Fruit fly (Drosophila melanogaster) whole organism, embryonic: ENCODE data around the gene RpL6.
A peak's percentile ranks its signal among the peaks of the same experiment; 100 is the strongest.

Experiments used
- Ada2b ChIP-seq: fragments of 200-800 bp; sonication (Bioruptor generic); IDR thresholded peaks from 2 replicates; pipeline ENCODE4 v1.3.6; 2022; ENCODE audit warnings: missing biosample characterization, missing genetic modification characterization
- CG10209 ChIP-seq: fragments of 200-800 bp; sonication (Bioruptor generic); optimal IDR thresholded peaks from 3 replicates; lab custom pipeline; 2017; ENCODE audit warnings: missing biosample characterization, mild to moderate bottlenecking, missing genetic modification characterization, missing genetic modification reagents
- CG10979 ChIP-seq: fragments of 200-800 bp; sonication (Bioruptor generic); optimal IDR thresholded peaks from 2 replicates; lab custom pipeline; 2018; ENCODE audit warnings: missing biosample characterization, mild to moderate bottlenecking, missing genetic modification characterization, moderate library complexity
- CG11247 ChIP-seq: fragments of 200-800 bp; sonication (Bioruptor generic); IDR thresholded peaks from 2 replicates; pipeline ENCODE4 v1.3.6; 2022; ENCODE audit warnings: missing biosample characterization, missing genetic modification characterization
- CG11560 ChIP-seq: fragments of 200-800 bp; sonication (Bioruptor generic); IDR thresholded peaks from 3 replicates; pipeline ENCODE4 v1.3.6; 2022; ENCODE audit warnings: missing biosample characterization, missing genetic modification characterization
- CG12071 ChIP-seq: fragments of 200-800 bp; sonication (Bioruptor generic); optimal IDR thresholded peaks from 3 replicates; lab custom pipeline; 2018; ENCODE audit warnings: missing biosample characterization, mild to moderate bottlenecking, missing genetic modification characterization
- CG14710 ChIP-seq: fragments of 200-800 bp; sonication (Bioruptor generic); optimal IDR thresholded peaks from 3 replicates; lab custom pipeline; 2019; ENCODE audit warnings: missing biosample characterization, mild to moderate bottlenecking, missing genetic modification characterization, moderate library complexity
- CG17328 ChIP-seq: fragments of 200-800 bp; sonication (Bioruptor generic); IDR thresholded peaks from 2 replicates; pipeline ENCODE4 v1.3.6; 2022; ENCODE audit warnings: missing biosample characterization, missing genetic modification characterization
- CG17912 ChIP-seq: fragments of 200-800 bp; sonication (Bioruptor generic); optimal IDR thresholded peaks from 2 replicates; lab custom pipeline; 2018; ENCODE audit warnings: missing biosample characterization, mild to moderate bottlenecking, missing genetic modification characterization
- CG18476 ChIP-seq: fragments of 200-800 bp; sonication (Bioruptor generic); optimal IDR thresholded peaks from 2 replicates; lab custom pipeline; 2016; ENCODE audit warnings: missing biosample characterization, mild to moderate bottlenecking, missing genetic modification characterization
- CG18599 ChIP-seq: fragments of 200-800 bp; sonication (Bioruptor generic); optimal IDR thresholded peaks from 3 replicates; lab custom pipeline; 2017; ENCODE audit warnings: missing biosample characterization, missing genetic modification characterization, mild to moderate bottlenecking, moderate library complexity, missing genetic modification reagents
- CG2120 ChIP-seq: fragments of 200-800 bp; sonication (Bioruptor generic); optimal IDR thresholded peaks from 3 replicates; lab custom pipeline; 2016; ENCODE audit warnings: missing biosample characterization, missing genetic modification characterization
- CG2129 ChIP-seq: fragments of 200-800 bp; sonication (Bioruptor generic); IDR thresholded peaks from 2 replicates; pipeline ENCODE4 v1.3.6; 2022; ENCODE audit warnings: missing biosample characterization, missing genetic modification characterization; ENCODE audit not compliant: partially characterized antibody
- CG2712 ChIP-seq: fragments of 200-800 bp; optimal IDR thresholded peaks from 3 replicates; lab custom pipeline; 2019; ENCODE audit warnings: missing biosample characterization, mild to moderate bottlenecking, missing genetic modification characterization, moderate library complexity
- CG31224 ChIP-seq: fragments of 200-800 bp; sonication (Bioruptor generic); IDR thresholded peaks from 2 replicates; pipeline ENCODE4 v1.3.6; 2022; ENCODE audit warnings: missing biosample characterization, missing genetic modification characterization
- CG31388 ChIP-seq: fragments of 200-800 bp; sonication (Bioruptor generic); optimal IDR thresholded peaks from 2 replicates; lab custom pipeline; 2016; ENCODE audit warnings: missing biosample characterization, missing genetic modification characterization
- CG3163 ChIP-seq: fragments of 200-800 bp; sonication (Bioruptor generic); optimal IDR thresholded peaks from 3 replicates; lab custom pipeline; 2016; ENCODE audit warnings: missing biosample characterization, missing genetic modification characterization
- CG42726 ChIP-seq: fragments of 200-800 bp; sonication (Bioruptor generic); IDR thresholded peaks from 2 replicates; pipeline ENCODE4 v1.3.6; 2022; ENCODE audit warnings: missing biosample characterization, missing genetic modification characterization; ENCODE audit not compliant: partially characterized antibody
- CG7745 ChIP-seq: fragments of 200-800 bp; sonication (Bioruptor generic); optimal IDR thresholded peaks from 2 replicates; lab custom pipeline; 2018; ENCODE audit warnings: missing biosample characterization, mild to moderate bottlenecking, missing genetic modification characterization, moderate library complexity
- CG7839 ChIP-seq: fragments of 200-800 bp; sonication (Bioruptor generic); optimal IDR thresholded peaks from 3 replicates; lab custom pipeline; 2018; ENCODE audit warnings: missing biosample characterization, mild to moderate bottlenecking, missing genetic modification characterization, moderate library complexity
- CG8290 ChIP-seq, 3 experiments: fragments of 200-800 bp; sonication (Bioruptor generic); optimal IDR thresholded peaks; 2 replicates each; lab custom pipeline; 2016 to 2019; ENCODE audit warnings: missing biosample characterization in 3 of 3, missing genetic modification characterization in 3 of 3, mild to moderate bottlenecking in 2 of 3, moderate library complexity in 1 of 3
- CG9727 ChIP-seq: fragments of 200-800 bp; sonication (Bioruptor generic); optimal IDR thresholded peaks from 3 replicates; lab custom pipeline; 2017; ENCODE audit warnings: missing biosample characterization, mild to moderate bottlenecking, missing genetic modification characterization
- CG9932 ChIP-seq: fragments of 200-800 bp; sonication (Bioruptor generic); IDR thresholded peaks from 2 replicates; pipeline ENCODE4 v1.3.6; 2022; ENCODE audit warnings: missing biosample characterization, missing genetic modification characterization
- CHES-1-like ChIP-seq: fragments of 200-800 bp; sonication (Bioruptor generic); optimal IDR thresholded peaks from 2 replicates; lab custom pipeline; 2016; ENCODE audit warnings: missing biosample characterization, missing genetic modification characterization
- CoRest ChIP-seq: fragments of 200-800 bp; sonication (Bioruptor generic); optimal IDR thresholded peaks from 3 replicates; lab custom pipeline; 2018; ENCODE audit warnings: missing biosample characterization, mild to moderate bottlenecking, missing genetic modification characterization, moderate library complexity
- Ets97D ChIP-seq: fragments of 200-800 bp; sonication (Bioruptor generic); optimal IDR thresholded peaks from 3 replicates; lab custom pipeline; 2016; ENCODE audit warnings: missing biosample characterization, missing genetic modification characterization
- Fer1 ChIP-seq: fragments of 200-800 bp; sonication (Bioruptor generic); optimal IDR thresholded peaks from 2 replicates; lab custom pipeline; 2017; ENCODE audit warnings: missing biosample characterization, mild to moderate bottlenecking, missing genetic modification characterization
- HLHmδ ChIP-seq: fragments of 200-800 bp; sonication (Bioruptor generic); optimal IDR thresholded peaks from 2 replicates; lab custom pipeline; 2018; ENCODE audit warnings: missing biosample characterization, mild to moderate bottlenecking, missing genetic modification characterization, moderate library complexity
- Mad ChIP-seq: fragments of 200-800 bp; sonication (Bioruptor generic); optimal IDR thresholded peaks from 2 replicates; lab custom pipeline; 2016; ENCODE audit warnings: missing biosample characterization, missing genetic modification characterization
- Mrtf ChIP-seq: fragments of 200-800 bp; sonication (Bioruptor generic); IDR thresholded peaks from 3 replicates; pipeline ENCODE4 v1.3.6; 2022; ENCODE audit warnings: missing biosample characterization, missing genetic modification characterization
- Oaz ChIP-seq: fragments of 200-800 bp; sonication (Bioruptor generic); IDR thresholded peaks from 2 replicates; pipeline ENCODE4 v1.3.6; 2022; ENCODE audit warnings: missing biosample characterization, missing genetic modification characterization
- Optix ChIP-seq: fragments of 200-800 bp; sonication (Bioruptor generic); IDR thresholded peaks from 3 replicates; pipeline ENCODE4 v1.3.6; 2022; ENCODE audit warnings: missing biosample characterization, missing genetic modification characterization
- Sox102F ChIP-seq: fragments of 200-800 bp; sonication (Bioruptor generic); optimal IDR thresholded peaks from 2 replicates; lab custom pipeline; 2018; ENCODE audit warnings: missing biosample characterization, mild to moderate bottlenecking, missing genetic modification characterization, moderate library complexity
- aop ChIP-seq: fragments of 200-800 bp; sonication (Bioruptor generic); IDR thresholded peaks from 2 replicates; pipeline ENCODE4 v1.3.6; 2022; ENCODE audit warnings: missing biosample characterization, missing genetic modification characterization
- az2 ChIP-seq: fragments of 200-800 bp; sonication (Bioruptor generic); optimal IDR thresholded peaks from 3 replicates; lab custom pipeline; 2016; ENCODE audit warnings: missing biosample characterization, missing genetic modification characterization
- bab2 ChIP-seq: fragments of 200-800 bp; sonication (Bioruptor generic); optimal IDR thresholded peaks from 2 replicates; lab custom pipeline; 2016; ENCODE audit warnings: missing biosample characterization, missing genetic modification characterization
- cato ChIP-seq: fragments of 200-800 bp; sonication (Bioruptor generic); optimal IDR thresholded peaks from 2 replicates; lab custom pipeline; 2016; ENCODE audit warnings: missing biosample characterization, missing genetic modification characterization, borderline replicate concordance
- chif ChIP-seq, 2 experiments: fragments of 200-800 bp; sonication (Bioruptor generic); optimal IDR thresholded peaks; 3 replicates each; lab custom pipeline; 2016; ENCODE audit warnings: missing biosample characterization in 2 of 2, missing genetic modification characterization in 2 of 2
- fru ChIP-seq: fragments of >200 bp; optimal IDR thresholded peaks from 2 replicates; lab custom pipeline; 2017
- peb ChIP-seq: fragments of 200-800 bp; sonication (Bioruptor generic); IDR thresholded peaks from 2 replicates; pipeline ENCODE4 v1.3.6; 2022; ENCODE audit warnings: missing biosample characterization, missing genetic modification characterization
- pho ChIP-seq: fragments of 200-800 bp; sonication (Bioruptor generic); optimal IDR thresholded peaks from 2 replicates; lab custom pipeline; 2016; ENCODE audit warnings: missing biosample characterization, missing genetic modification characterization
- pnt ChIP-seq: fragments of 200-800 bp; sonication (Bioruptor generic); optimal IDR thresholded peaks from 3 replicates; lab custom pipeline; 2016; ENCODE audit warnings: missing biosample characterization, missing genetic modification characterization
- prd ChIP-seq, 3 experiments: fragments of >200 bp in 2 of 3; fragments of 200-800 bp in 1 of 3; sonication (Bioruptor generic) in 1 of 3; optimal IDR thresholded peaks in 2 of 3; IDR thresholded peaks in 1 of 3; 2 replicates in 2 of 3; 3 replicates in 1 of 3; pipeline versions ENCODE4 v1.3.6 to Lab custom; 2017 to 2022; ENCODE audit warnings: missing biosample characterization in 1 of 3, missing genetic modification characterization in 1 of 3
- pum ChIP-seq: fragments of 200-800 bp; sonication (Bioruptor generic); optimal IDR thresholded peaks from 2 replicates; lab custom pipeline; 2016; ENCODE audit warnings: missing biosample characterization, missing genetic modification characterization
- salm ChIP-seq: fragments of 200-800 bp; sonication (Bioruptor generic); optimal IDR thresholded peaks from 2 replicates; lab custom pipeline; 2018; ENCODE audit warnings: missing biosample characterization, mild to moderate bottlenecking, missing genetic modification characterization
- sens-2 ChIP-seq: fragments of 200-800 bp; sonication (Bioruptor generic); IDR thresholded peaks from 2 replicates; pipeline ENCODE4 v1.3.6; 2022; ENCODE audit warnings: missing biosample characterization, missing genetic modification characterization
- sim ChIP-seq: fragments of 200-800 bp; sonication (Bioruptor generic); IDR thresholded peaks from 2 replicates; pipeline ENCODE4 v1.3.6; 2022; ENCODE audit warnings: missing biosample characterization, missing genetic modification characterization
- stwl ChIP-seq: fragments of 200-800 bp; sonication (Bioruptor generic); optimal IDR thresholded peaks from 3 replicates; lab custom pipeline; 2018; ENCODE audit warnings: missing biosample characterization, mild to moderate bottlenecking, missing genetic modification characterization, moderate library complexity
- tll ChIP-seq, 2 experiments: fragments of 200-800 bp in 1 of 2; fragments of >200 bp in 1 of 2; sonication (Bioruptor generic) in 1 of 2; optimal IDR thresholded peaks; 2 replicates each; lab custom pipeline; 2017 to 2019; ENCODE audit warnings: missing biosample characterization in 2 of 2, missing genetic modification characterization in 2 of 2, mild to moderate bottlenecking in 1 of 2, moderate library complexity in 1 of 2
- trem ChIP-seq: fragments of 200-800 bp; optimal IDR thresholded peaks from 3 replicates; lab custom pipeline; 2019; ENCODE audit warnings: missing biosample characterization, mild to moderate bottlenecking, missing genetic modification characterization, moderate library complexity

RpL6 gene

dm6 chr3R:31630376-31630775 lies 34.4 kb upstream of the RpL6 start (continued):
- TF ChIP-seq pho (GFP tag; lab: Kevin White, UChicago) (peak; percentile 29), az2 (no peak), CG2120 (GFP tag; lab: Kevin White, UChicago) (peak; percentile 69), CG31224 (GFP tag; lab: Robert Waterston, UW) (no peak), CG31388 (GFP tag; lab: Kevin White, UChicago) (no peak), CG18476 (GFP tag; lab: Kevin White, UChicago) (no peak), CoRest (tag; lab: Kevin White, UChicago) (no peak), peb (no peak), sim (GFP tag; lab: Robert Waterston, UW) (no peak), CG42726 (GFP tag; lab: Robert Waterston, UW) (no peak), chif (GFP tag; optimal IDR thresholded peaks at IDR 0.05; lab: Kevin White, UChicago) (no peak), CG17328 (GFP tag; lab: Robert Waterston, UW) (0 out of 2 replicates have a peak, but pooled peaks have one; percentile 20), Fer1 (peak; percentile 37), CG14710 (no peak), pnt (no peak), Oaz (GFP tag; lab: Robert Waterston, UW) (peak; percentile 33; the same call in 1 of the 2 replicates), Sox102F (GFP tag; lab: Kevin White, UChicago) (no peak), CG8290 (GFP tag; optimal IDR thresholded peaks at IDR 0.05; lab: Kevin White, UChicago) (no peak), CG8290 (tag; optimal IDR thresholded peaks at IDR 0.05; lab: Kevin White, UChicago) (no peak), CG10979 (tag; lab: Kevin White, UChicago) (no peak), CG3163 (GFP tag; lab: Kevin White, UChicago) (no peak), Optix (GFP tag; lab: Robert Waterston, UW) (no peak), salm (tag; lab: Kevin White, UChicago) (no peak), CHES-1-like (GFP tag; lab: Kevin White, UChicago) (no peak), sens-2 (GFP tag; lab: Robert Waterston, UW) (no peak), Ada2b (GFP tag; lab: Robert Waterston, UW) (no peak), bab2 (GFP tag; lab: Kevin White, UChicago) (no peak), CG7839 (tag; lab: Kevin White, UChicago) (peak; percentile 28), fru (lab: Kevin White, UChicago) (no peak), CG17912 (no peak), cato (GFP tag; lab: Kevin White, UChicago) (no peak), CG18599 (GFP tag; lab: Kevin White, UChicago) (peak; percentile 70), CG10209 (no peak), stwl (tag; lab: Kevin White, UChicago) (no peak), pum (no peak), CG7745 (tag; lab: Kevin White, UChicago) (no peak), CG9932 (peak; percentile 53; the same call in 1 of the 2 replicates), trem (tag; lab: Kevin White, UChicago) (no peak), tll (GFP tag; optimal IDR thresholded peaks at IDR 0.05; lab: Kevin White, UChicago) (no peak), HLHmδ (GFP tag; lab: Kevin White, UChicago) (no peak), CG11247 (no peak), CG12071 (GFP tag; lab: Kevin White, UChicago) (no peak), prd (optimal IDR thresholded peaks at IDR 0.05; lab: Kevin White, UChicago) (no peak), prd (GFP tag; IDR thresholded peaks at IDR 0.05; lab: Robert Waterston, UW) (0 out of 3 replicates have a peak, but pooled peaks have one; percentile 30), CG2712 (tag; lab: Kevin White, UChicago) (no peak), Mrtf (GFP tag; lab: Robert Waterston, UW) (no peak), Ets97D (no peak), aop (GFP tag; lab: Robert Waterston, UW) (no peak), Mad (no peak), CG2129 (GFP tag; lab: Robert Waterston, UW) (no peak), CG11560 (0 out of 3 replicates have a peak, but pooled peaks have one; percentile 24), CG9727 (GFP tag; lab: Kevin White, UChicago) (no peak)
